Fruit fly (Drosophila melanogaster) whole organism, pupa: ENCODE data around the gene sob.

Experiments used
- CG14655 ChIP-seq: fragments of 200-800 bp; sonication (Bioruptor generic); optimal IDR thresholded peaks from 3 replicates; lab custom pipeline; 2017; ENCODE audit warnings: mild to moderate bottlenecking, missing biosample characterization, missing genetic modification reagents, missing genetic modification characterization
- CG32121 ChIP-seq: fragments of 200-800 bp; sonication (Bioruptor generic); IDR thresholded peaks from 2 replicates; pipeline ENCODE4 v1.3.6; 2022; ENCODE audit warnings: missing biosample characterization, missing genetic modification characterization
- CG34367 ChIP-seq: fragments of 200-800 bp; sonication (Bioruptor generic); optimal IDR thresholded peaks from 2 replicates; lab custom pipeline; 2018; ENCODE audit warnings: missing biosample characterization, mild to moderate bottlenecking, missing genetic modification characterization
- CG8159 ChIP-seq: fragments of 200-800 bp; sonication (Bioruptor generic); optimal IDR thresholded peaks from 3 replicates; lab custom pipeline; 2018; ENCODE audit warnings: missing biosample characterization, mild to moderate bottlenecking, missing genetic modification characterization, moderate library complexity
- CG9948 ChIP-seq: fragments of 200-800 bp; sonication (Bioruptor generic); optimal IDR thresholded peaks from 2 replicates; lab custom pipeline; 2018; ENCODE audit warnings: missing biosample characterization, mild to moderate bottlenecking, missing genetic modification characterization, moderate library complexity
- D1 ChIP-seq: fragments of 200-800 bp; sonication (Bioruptor generic); optimal IDR thresholded peaks from 2 replicates; lab custom pipeline; 2018; ENCODE audit warnings: missing biosample characterization, mild to moderate bottlenecking, missing genetic modification characterization, moderate library complexity
- EcR ChIP-seq: fragments of 200-800 bp; sonication (Bioruptor generic); optimal IDR thresholded peaks from 3 replicates; lab custom pipeline; 2019; ENCODE audit warnings: missing biosample characterization, missing genetic modification characterization, mild to moderate bottlenecking, moderate library complexity, missing genetic modification reagents
- Ets98B ChIP-seq: fragments of 200-800 bp; sonication (Bioruptor generic); IDR thresholded peaks from 2 replicates; pipeline ENCODE4 v1.3.6; 2022; ENCODE audit warnings: missing biosample characterization, missing genetic modification characterization
- Pif1A ChIP-seq: fragments of 200-800 bp; sonication (Bioruptor generic); optimal IDR thresholded peaks from 3 replicates; lab custom pipeline; 2016; ENCODE audit warnings: missing biosample characterization, missing genetic modification characterization
- Pif1B ChIP-seq: fragments of 200-800 bp; sonication (Bioruptor generic); optimal IDR thresholded peaks from 3 replicates; lab custom pipeline; 2016; ENCODE audit warnings: missing biosample characterization, missing genetic modification characterization
- fd96Ca ChIP-seq: fragments of 200-800 bp; sonication (Bioruptor generic); IDR thresholded peaks from 3 replicates; pipeline ENCODE4 v1.3.6; 2022; ENCODE audit warnings: missing biosample characterization, missing genetic modification characterization
- gl ChIP-seq: fragments of 200-800 bp; sonication (Bioruptor generic); optimal IDR thresholded peaks from 2 replicates; lab custom pipeline; 2018; ENCODE audit warnings: missing biosample characterization, mild to moderate bottlenecking, missing genetic modification characterization
- rn ChIP-seq: fragments of 200-800 bp; sonication (Bioruptor generic); IDR thresholded peaks from 2 replicates; pipeline ENCODE4 v1.3.6; 2022; ENCODE audit warnings: missing biosample characterization, missing genetic modification characterization

DNA sequence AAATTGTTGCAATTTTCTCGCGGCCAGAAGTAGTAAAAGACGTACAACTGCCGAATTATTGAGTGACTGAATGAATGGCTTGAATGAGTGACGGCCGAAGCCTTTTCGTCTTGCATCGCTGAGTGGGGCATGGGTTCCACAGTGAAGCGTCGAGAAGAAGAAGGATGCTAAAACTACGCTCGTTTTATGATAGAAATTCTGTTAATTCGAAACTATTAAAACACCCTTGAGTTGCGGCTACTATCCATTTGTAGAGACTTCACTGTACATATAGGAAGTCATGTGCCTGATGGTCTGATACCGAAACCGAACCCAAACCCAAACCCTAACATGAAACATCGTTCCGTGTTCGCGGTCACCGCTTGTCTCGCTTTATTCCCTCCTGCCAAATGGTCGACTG lies 4.7 kb upstream of the sob start:
- no peak for TF ChIP-seq Pif1A (GFP tag; lab: Kevin White, UChicago)
- TF ChIP-seq gl = no peak
- no peak for TF ChIP-seq rn
- TF ChIP-seq CG8159 = no peak
- TF ChIP-seq EcR (GFP tag; lab: Kevin White, UChicago) = no peak
- TF ChIP-seq Pif1B = no peak
- TF ChIP-seq Ets98B (GFP tag; lab: Robert Waterston, UW) = no peak
- no peak for TF ChIP-seq fd96Ca
- TF ChIP-seq CG14655 (GFP tag; lab: Kevin White, UChicago) = no peak
- no peak for TF ChIP-seq CG34367 (tag; lab: Kevin White, UChicago)
- TF ChIP-seq D1 = no peak
- no peak for TF ChIP-seq CG32121
- TF ChIP-seq CG9948 = no peak
